Fruit fly (Drosophila melanogaster) whole organism, embryonic: ENCODE measurements around the gene insv.

ENCODE experiments used
- Aef1 ChIP-seq: fragments of 200-800 bp; sonication (Bioruptor generic); IDR thresholded peaks from 3 replicates; pipeline ENCODE4 v1.3.6; 2022; ENCODE audit warnings: missing biosample characterization, missing genetic modification characterization
- BEAF-32 ChIP-seq: fragments of 200-800 bp; sonication (Bioruptor generic); optimal IDR thresholded peaks from 3 replicates; lab custom pipeline; 2017; ENCODE audit warnings: missing biosample characterization, missing genetic modification characterization, mild to moderate bottlenecking, moderate library complexity, missing genetic modification reagents
- CG10959 ChIP-seq: fragments of 200-800 bp; sonication (Bioruptor generic); IDR thresholded peaks from 2 replicates; pipeline ENCODE4 v1.3.6; 2022; ENCODE audit warnings: missing biosample characterization, missing genetic modification characterization
- CG11560 ChIP-seq: fragments of 200-800 bp; sonication (Bioruptor generic); IDR thresholded peaks from 3 replicates; pipeline ENCODE4 v1.3.6; 2022; ENCODE audit warnings: missing biosample characterization, missing genetic modification characterization
- CG12104 ChIP-seq: fragments of 200-800 bp; sonication (Bioruptor generic); optimal IDR thresholded peaks from 3 replicates; lab custom pipeline; 2016; ENCODE audit warnings: missing biosample characterization, missing genetic modification characterization
- CG13775 ChIP-seq: fragments of 200-800 bp; sonication (Bioruptor generic); optimal IDR thresholded peaks from 3 replicates; lab custom pipeline; 2017; ENCODE audit warnings: missing biosample characterization, mild to moderate bottlenecking, missing genetic modification characterization
- CG14860 ChIP-seq: fragments of 200-800 bp; sonication (Bioruptor generic); IDR thresholded peaks from 3 replicates; pipeline ENCODE4 v1.3.6; 2022; ENCODE audit warnings: missing biosample characterization, missing genetic modification characterization; ENCODE audit not compliant: partially characterized antibody
- CG16815 ChIP-seq: fragments of 200-800 bp; sonication (Bioruptor generic); optimal IDR thresholded peaks from 3 replicates; lab custom pipeline; 2017; ENCODE audit warnings: missing biosample characterization, mild to moderate bottlenecking, missing genetic modification characterization
- CG17385 ChIP-seq: fragments of 200-800 bp; sonication (Bioruptor generic); optimal IDR thresholded peaks from 3 replicates; lab custom pipeline; 2018; ENCODE audit warnings: missing biosample characterization, mild to moderate bottlenecking, missing genetic modification characterization
- CG17568 ChIP-seq: fragments of 200-800 bp; sonication (Bioruptor generic); optimal IDR thresholded peaks from 2 replicates; lab custom pipeline; 2018; ENCODE audit warnings: missing biosample characterization, mild to moderate bottlenecking, missing genetic modification characterization, moderate library complexity
- CG1792 ChIP-seq: fragments of 200-800 bp; sonication (Bioruptor generic); optimal IDR thresholded peaks from 2 replicates; lab custom pipeline; 2016; ENCODE audit warnings: missing biosample characterization, missing genetic modification characterization
- CG2875 ChIP-seq: fragments of 200-800 bp; sonication (Bioruptor generic); optimal IDR thresholded peaks from 2 replicates; lab custom pipeline; 2017; ENCODE audit warnings: missing biosample characterization, mild to moderate bottlenecking, missing genetic modification characterization, missing genetic modification reagents
- CG30431 ChIP-seq: fragments of 200-800 bp; sonication (Bioruptor generic); optimal IDR thresholded peaks from 2 replicates; lab custom pipeline; 2017; ENCODE audit warnings: missing biosample characterization, missing genetic modification characterization
- CG32772 ChIP-seq: fragments of 200-800 bp; sonication (Bioruptor generic); IDR thresholded peaks from 2 replicates; pipeline ENCODE4 v1.3.6; 2022; ENCODE audit warnings: missing biosample characterization, missing genetic modification characterization
- CG4730 ChIP-seq: fragments of 200-800 bp; sonication (Bioruptor generic); IDR thresholded peaks from 2 replicates; pipeline ENCODE4 v1.3.6; 2022; ENCODE audit warnings: missing biosample characterization, missing genetic modification characterization
- CG5953 ChIP-seq: fragments of 200-800 bp; sonication (Bioruptor generic); IDR thresholded peaks from 2 replicates; pipeline ENCODE4 v1.3.6; 2022; ENCODE audit warnings: missing biosample characterization, missing genetic modification characterization
- CG7271 ChIP-seq: fragments of 200-800 bp; sonication (Bioruptor generic); optimal IDR thresholded peaks from 2 replicates; lab custom pipeline; 2018; ENCODE audit warnings: missing biosample characterization, mild to moderate bottlenecking, missing genetic modification characterization, moderate library complexity
- CG7372 ChIP-seq: fragments of 200-800 bp; sonication (Bioruptor generic); IDR thresholded peaks from 2 replicates; pipeline ENCODE4 v1.3.6; 2022; ENCODE audit warnings: missing biosample characterization, missing genetic modification characterization
- Chrac-16 ChIP-seq: fragments of 200-800 bp; sonication (Bioruptor generic); optimal IDR thresholded peaks from 3 replicates; lab custom pipeline; 2016; ENCODE audit warnings: missing biosample characterization, missing genetic modification characterization
- Dbx ChIP-seq: fragments of 200-800 bp; sonication (Bioruptor generic); IDR thresholded peaks from 3 replicates; pipeline ENCODE4 v1.3.6; 2022; ENCODE audit warnings: missing biosample characterization, missing genetic modification characterization
- Ets97D ChIP-seq: fragments of 200-800 bp; sonication (Bioruptor generic); optimal IDR thresholded peaks from 3 replicates; lab custom pipeline; 2016; ENCODE audit warnings: missing biosample characterization, missing genetic modification characterization
- H15 ChIP-seq: fragments of 200-800 bp; sonication (Bioruptor generic); IDR thresholded peaks from 3 replicates; pipeline ENCODE4 v1.3.6; 2022; ENCODE audit warnings: missing biosample characterization, missing genetic modification characterization
- Hmx ChIP-seq: fragments of 200-800 bp; sonication (Bioruptor generic); optimal IDR thresholded peaks from 2 replicates; lab custom pipeline; 2016; ENCODE audit warnings: missing biosample characterization, missing genetic modification characterization
- Lim3 ChIP-seq: fragments of 200-800 bp; sonication (Bioruptor generic); IDR thresholded peaks from 2 replicates; pipeline ENCODE4 v1.3.6; 2022; ENCODE audit warnings: missing biosample characterization, missing genetic modification characterization
- MESR4 ChIP-seq: fragments of 200-800 bp; sonication (Bioruptor generic); optimal IDR thresholded peaks from 2 replicates; lab custom pipeline; 2018; ENCODE audit warnings: missing biosample characterization, mild to moderate bottlenecking, missing genetic modification characterization, moderate library complexity
- Oaz ChIP-seq: fragments of 200-800 bp; sonication (Bioruptor generic); IDR thresholded peaks from 2 replicates; pipeline ENCODE4 v1.3.6; 2022; ENCODE audit warnings: missing biosample characterization, missing genetic modification characterization
- Oli ChIP-seq: fragments of 200-800 bp; sonication (Bioruptor generic); optimal IDR thresholded peaks from 2 replicates; lab custom pipeline; 2018; ENCODE audit warnings: missing biosample characterization, mild to moderate bottlenecking, missing genetic modification characterization, moderate library complexity
- Sin3A ChIP-seq: fragments of >200 bp; optimal IDR thresholded peaks from 2 replicates; lab custom pipeline; 2018
- ap ChIP-seq: fragments of 200-800 bp; sonication (Bioruptor generic); IDR thresholded peaks from 2 replicates; pipeline ENCODE4 v1.3.6; 2022; ENCODE audit warnings: missing biosample characterization, missing genetic modification characterization
- btn ChIP-seq: fragments of 200-800 bp; sonication (Bioruptor generic); optimal IDR thresholded peaks from 2 replicates; lab custom pipeline; 2016; ENCODE audit warnings: missing biosample characterization, missing genetic modification characterization
- caup ChIP-seq: fragments of 200-800 bp; sonication (Bioruptor generic); optimal IDR thresholded peaks from 3 replicates; lab custom pipeline; 2017; ENCODE audit warnings: missing biosample characterization, mild to moderate bottlenecking, missing genetic modification characterization, moderate library complexity; ENCODE audit not compliant: severe bottlenecking
- eve ChIP-seq, 2 experiments: fragments of >200 bp; optimal IDR thresholded peaks; 2 replicates each; lab custom pipeline; 2017; ENCODE audit warnings: missing biosample characterization in 2 of 2, missing genetic modification characterization in 2 of 2
- fd3F ChIP-seq: fragments of 200-800 bp; sonication (Bioruptor generic); optimal IDR thresholded peaks from 2 replicates; lab custom pipeline; 2018; ENCODE audit warnings: missing biosample characterization, mild to moderate bottlenecking, missing genetic modification characterization, moderate library complexity
- fd96Cb ChIP-seq: fragments of 200-800 bp; sonication (Bioruptor generic); optimal IDR thresholded peaks from 2 replicates; lab custom pipeline; 2018; ENCODE audit warnings: missing biosample characterization, mild to moderate bottlenecking, missing genetic modification characterization, moderate library complexity
- gce ChIP-seq: fragments of 200-800 bp; sonication (Bioruptor generic); IDR thresholded peaks from 3 replicates; pipeline ENCODE4 v1.3.6; 2022; ENCODE audit warnings: missing biosample characterization, missing genetic modification characterization
- gcm ChIP-seq: fragments of 200-800 bp; sonication (Bioruptor generic); optimal IDR thresholded peaks from 2 replicates; lab custom pipeline; 2019; ENCODE audit warnings: missing biosample characterization, mild to moderate bottlenecking, missing genetic modification characterization, moderate library complexity
- gt ChIP-seq: fragments of 200-800 bp; sonication (Bioruptor generic); IDR thresholded peaks from 2 replicates; pipeline ENCODE4 v1.3.6; 2022; ENCODE audit warnings: missing biosample characterization, missing genetic modification characterization
- hth ChIP-seq: fragments of >200 bp; optimal IDR thresholded peaks from 2 replicates; lab custom pipeline; 2017; ENCODE audit warnings: inconsistent platforms
- kah ChIP-seq: fragments of 200-800 bp; sonication (Bioruptor generic); optimal IDR thresholded peaks from 2 replicates; lab custom pipeline; 2018; ENCODE audit warnings: missing biosample characterization, mild to moderate bottlenecking, missing genetic modification characterization
- mam ChIP-seq: fragments of 200-800 bp; sonication (Bioruptor generic); optimal IDR thresholded peaks from 3 replicates; lab custom pipeline; 2016; ENCODE audit warnings: missing biosample characterization, missing genetic modification characterization
- nerfin-1 ChIP-seq: fragments of 200-800 bp; sonication (Bioruptor generic); optimal IDR thresholded peaks from 3 replicates; lab custom pipeline; 2019; ENCODE audit warnings: missing biosample characterization, mild to moderate bottlenecking, missing genetic modification characterization, moderate library complexity
- nerfin-2 ChIP-seq: fragments of 200-800 bp; sonication (Bioruptor generic); IDR thresholded peaks from 2 replicates; pipeline ENCODE4 v1.3.6; 2022; ENCODE audit warnings: missing biosample characterization, missing genetic modification characterization; ENCODE audit not compliant: partially characterized antibody
- phol ChIP-seq: fragments of 200-800 bp; sonication (Bioruptor generic); optimal IDR thresholded peaks from 3 replicates; lab custom pipeline; 2018; ENCODE audit warnings: missing biosample characterization, mild to moderate bottlenecking, missing genetic modification characterization, moderate library complexity
- run ChIP-seq: fragments of 200-800 bp; sonication (Bioruptor generic); optimal IDR thresholded peaks from 3 replicates; lab custom pipeline; 2018; ENCODE audit warnings: missing biosample characterization, mild to moderate bottlenecking, missing genetic modification characterization
- shn ChIP-seq: fragments of 200-800 bp; sonication (Bioruptor generic); optimal IDR thresholded peaks from 3 replicates; lab custom pipeline; 2016; ENCODE audit warnings: missing biosample characterization, missing genetic modification characterization
- sug ChIP-seq: fragments of 200-800 bp; optimal IDR thresholded peaks from 2 replicates; lab custom pipeline; 2019; ENCODE audit warnings: missing biosample characterization, mild to moderate bottlenecking, missing genetic modification characterization, moderate library complexity
- tap ChIP-seq: fragments of 200-800 bp; optimal IDR thresholded peaks from 3 replicates; lab custom pipeline; 2019; ENCODE audit warnings: missing biosample characterization, mild to moderate bottlenecking, missing genetic modification characterization, moderate library complexity
- twi ChIP-seq: fragments of 200-800 bp; optimal IDR thresholded peaks from 2 replicates; lab custom pipeline; 2019; ENCODE audit warnings: missing biosample characterization, mild to moderate bottlenecking, missing genetic modification characterization, moderate library complexity
- tx ChIP-seq: fragments of 200-800 bp; sonication (Bioruptor generic); optimal IDR thresholded peaks from 2 replicates; lab custom pipeline; 2016; ENCODE audit warnings: missing biosample characterization, missing genetic modification characterization
- vfl ChIP-seq: fragments of 200-800 bp; sonication (Bioruptor generic); optimal IDR thresholded peaks from 2 replicates; lab custom pipeline; 2016; ENCODE audit warnings: missing biosample characterization, missing genetic modification characterization
- zfh1 ChIP-seq: fragments of 200-800 bp; sonication (Bioruptor generic); IDR thresholded peaks from 3 replicates; pipeline ENCODE4 v1.3.6; 2022; ENCODE audit warnings: missing biosample characterization, missing genetic modification characterization
- zfh2 ChIP-seq: fragments of 200-800 bp; sonication (Bioruptor generic); optimal IDR thresholded peaks from 2 replicates; lab custom pipeline; 2016; ENCODE audit warnings: missing biosample characterization, missing genetic modification characterization

The insv gene

dm6 chr2L:2585285-2585684 lies 8.5 kb upstream of the insv start, which contains the start of gene Drp1 (continued):
- peak; percentile 14 for TF ChIP-seq tx (GFP tag; lab: Kevin White, UChicago)
- TF ChIP-seq CG2875 (GFP tag; lab: Kevin White, UChicago) = no peak
- TF ChIP-seq fd3F (GFP tag; lab: Kevin White, UChicago) = no peak
- TF ChIP-seq gcm (GFP tag; lab: Kevin White, UChicago) = no peak
- TF ChIP-seq CG17385 = peak; percentile 13
- no peak for TF ChIP-seq CG30431 (GFP tag; lab: Kevin White, UChicago)
- TF ChIP-seq zfh1 = peak; percentile 63; the same call in 1 of the 3 replicates
- TF ChIP-seq sug (tag; lab: Kevin White, UChicago) = peak; percentile 41
- peak; percentile 41 for TF ChIP-seq shn (GFP tag; lab: Kevin White, UChicago)
- 0 out of 3 replicates have a peak, but pooled peaks have one; percentile 29 for TF ChIP-seq CG11560
- TF ChIP-seq kah (GFP tag; lab: Kevin White, UChicago) = no peak
- TF ChIP-seq Sin3A = peak; percentile 59
- TF ChIP-seq caup (GFP tag; lab: Kevin White, UChicago) = peak; percentile 55
- TF ChIP-seq Lim3 (GFP tag; lab: Robert Waterston, UW) = no peak
- peak; percentile 72 for TF ChIP-seq Dbx (GFP tag; lab: Robert Waterston, UW)
- no peak for TF ChIP-seq CG16815
- no peak for TF ChIP-seq CG4730 (GFP tag; lab: Robert Waterston, UW)
- peak; percentile 27 for TF ChIP-seq Chrac-16 (GFP tag; lab: Kevin White, UChicago)
- peak; percentile 30 for TF ChIP-seq CG1792 (GFP tag; lab: Kevin White, UChicago)
- TF ChIP-seq CG17568 = no peak
- TF ChIP-seq nerfin-1 (tag; lab: Kevin White, UChicago) = peak; percentile 39
- peak; percentile 64 for TF ChIP-seq nerfin-2 (GFP tag; lab: Robert Waterston, UW)
- no peak for TF ChIP-seq gce (GFP tag; lab: Robert Waterston, UW)
- 0 out of 2 replicates have a peak, but pooled peaks have one; percentile 24 for TF ChIP-seq gt (GFP tag; lab: Robert Waterston, UW)
- TF ChIP-seq CG10959 (GFP tag; lab: Robert Waterston, UW) = no peak
- TF ChIP-seq H15 (GFP tag; lab: Robert Waterston, UW) = peak; percentile 47; the same call in 1 of the 3 replicates
- TF ChIP-seq Ets97D (GFP tag; lab: Kevin White, UChicago) = peak; percentile 87
- no peak for TF ChIP-seq hth (lab: Kevin White, UChicago)
- TF ChIP-seq twi (tag; lab: Kevin White, UChicago) = no peak
- TF ChIP-seq CG32772 (GFP tag; lab: Robert Waterston, UW) = peak; percentile 37; the same call in 1 of the 2 replicates
- TF ChIP-seq CG13775 = peak; percentile 15
- TF ChIP-seq CG14860 (GFP tag; lab: Robert Waterston, UW) = peak; percentile 35; the same call in 1 of the 3 replicates
- TF ChIP-seq Oaz (GFP tag; lab: Robert Waterston, UW) = no peak
- TF ChIP-seq tap (tag; lab: Kevin White, UChicago) = no peak
- TF ChIP-seq MESR4 (GFP tag; lab: Kevin White, UChicago) = peak; percentile 58
- peak; percentile 48 for TF ChIP-seq vfl (GFP tag; lab: Kevin White, UChicago)
- TF ChIP-seq Aef1 (GFP tag; lab: Robert Waterston, UW) = peak; percentile 36; the same call in 2 of the 3 replicates
- TF ChIP-seq CG12104 (GFP tag; lab: Kevin White, UChicago) = no peak
- TF ChIP-seq phol (tag; lab: Kevin White, UChicago) = peak; percentile 52
- TF ChIP-seq BEAF-32 (GFP tag; lab: Kevin White, UChicago) = peak; percentile 76
- no peak for TF ChIP-seq Hmx (GFP tag; lab: Kevin White, UChicago)
- peak; percentile 73 for TF ChIP-seq mam (GFP tag; lab: Kevin White, UChicago)
- no peak for TF ChIP-seq run (tag; lab: Kevin White, UChicago)
- no peak for TF ChIP-seq eve (GFP tag; optimal IDR thresholded peaks at IDR 0.05; lab: Kevin White, UChicago)
- no peak for TF ChIP-seq CG7271 (tag; lab: Kevin White, UChicago)
- TF ChIP-seq btn (GFP tag; lab: Kevin White, UChicago) = no peak
- no peak for TF ChIP-seq ap (GFP tag; lab: Robert Waterston, UW)
- no peak for TF ChIP-seq fd96Cb (tag; lab: Kevin White, UChicago)
- TF ChIP-seq zfh2 = peak; percentile 71
- no peak for TF ChIP-seq CG5953 (GFP tag; lab: Robert Waterston, UW)
- TF ChIP-seq CG7372 (GFP tag; lab: Robert Waterston, UW) = peak; percentile 32; the same call in 1 of the 2 replicates
- no peak for TF ChIP-seq Oli (tag; lab: Kevin White, UChicago)
